Worm (Caenorhabditis elegans) whole organism, mixed stage, embryonic: ENCODE measurements around the gene C08F8.9.

ENCODE experiments used
- bed-3 ChIP-seq: fragments of 200-800 bp; sonication (Bioruptor generic); optimal IDR thresholded peaks from 3 replicates; lab custom pipeline; 2018; ENCODE audit warnings: mild to moderate bottlenecking, missing genetic modification characterization, moderate library complexity, missing compliant biosample characterization
- blmp-1 ChIP-seq: fragments of 150-350 bp; optimal IDR thresholded peaks from 2 replicates; lab custom pipeline; 2014; ENCODE audit warnings: missing biosample characterization, missing genetic modification characterization
- ces-1 ChIP-seq: fragments of 150-350 bp; optimal IDR thresholded peaks from 2 replicates; lab custom pipeline; 2014; ENCODE audit warnings: missing biosample characterization, missing genetic modification reagents, missing genetic modification characterization
- elt-1 ChIP-seq: sonication (generic microtip); optimal IDR thresholded peaks from 2 replicates; lab custom pipeline; 2017; ENCODE audit warnings: missing genetic modification characterization, mild to moderate bottlenecking, missing compliant biosample characterization, antibody characterized with exemption, moderate library complexity, borderline replicate concordance; ENCODE audit not compliant: insufficient read depth
- ham-2 ChIP-seq: fragments of 200-800 bp; sonication (Bioruptor generic); optimal IDR thresholded peaks from 2 replicates; lab custom pipeline; 2018; ENCODE audit warnings: mild to moderate bottlenecking, missing genetic modification characterization, missing compliant biosample characterization
- lsy-2 ChIP-seq: fragments of 150-350 bp; optimal IDR thresholded peaks from 2 replicates; lab custom pipeline; 2014; ENCODE audit warnings: missing biosample characterization, missing genetic modification characterization
- nhr-12 ChIP-seq: fragments of 150-350 bp; optimal IDR thresholded peaks from 2 replicates; lab custom pipeline; 2014; ENCODE audit warnings: missing biosample characterization, missing genetic modification characterization
- nhr-237 ChIP-seq: fragments of 150-350 bp; optimal IDR thresholded peaks from 2 replicates; lab custom pipeline; 2014; ENCODE audit warnings: missing biosample characterization, missing genetic modification characterization
- sem-2 ChIP-seq: fragments of 200-800 bp; sonication (Bioruptor generic); optimal IDR thresholded peaks from 2 replicates; lab custom pipeline; 2018; ENCODE audit warnings: mild to moderate bottlenecking, missing genetic modification characterization, missing compliant biosample characterization
- sptf-1 ChIP-seq: sonication (generic microtip); optimal IDR thresholded peaks from 2 replicates; lab custom pipeline; 2017; ENCODE audit warnings: mild to moderate bottlenecking, missing genetic modification characterization, moderate library complexity, missing compliant biosample characterization
- unc-39 ChIP-seq: fragments of 150-350 bp; optimal IDR thresholded peaks from 2 replicates; lab custom pipeline; 2014; ENCODE audit warnings: missing biosample characterization, missing genetic modification characterization
- unc-62 ChIP-seq: fragments of 150-350 bp; optimal IDR thresholded peaks from 2 replicates; lab custom pipeline; 2014; ENCODE audit warnings: missing biosample characterization, missing genetic modification reagents, missing genetic modification characterization
- ztf-11 ChIP-seq: fragments of 150-350 bp; optimal IDR thresholded peaks from 2 replicates; lab custom pipeline; 2014; ENCODE audit warnings: missing biosample characterization, missing genetic modification characterization

ce11 chrIV:11169652-11170051 lies 8.7 kb downstream of the C08F8.9 start, which contains the start of gene nhr-67:
- TF ChIP-seq sptf-1 (no peak), ztf-11 (tag; lab: Kevin White, UChicago) (no peak), lsy-2 (tag; lab: Kevin White, UChicago) (no peak), sem-2 (GFP tag; lab: Kevin White, UChicago) (no peak), blmp-1 (tag; lab: Kevin White, UChicago) (no peak), ces-1 (GFP tag; lab: Kevin White, UChicago) (no peak), ham-2 (no peak), bed-3 (GFP tag; lab: Kevin White, UChicago) (no peak), elt-1 (tag; lab: Kevin White, UChicago) (no peak), nhr-12 (tag; lab: Kevin White, UChicago) (no peak), unc-39 (tag; lab: Kevin White, UChicago) (no peak), unc-62 (GFP tag; lab: Kevin White, UChicago) (no peak), nhr-237 (tag; lab: Kevin White, UChicago) (no peak)
